Fruit fly (Drosophila melanogaster): Measurements from ENCODE around the gene CG5199.

The CG5199 gene

dm6 chr3L:20474789-20475208 lies 22.1 kb upstream of the CG5199 start (continued):
- TF ChIP-seq Asciz (GFP tag; optimal IDR thresholded peaks at IDR 0.05), result peak; percentile 71
- peak; percentile 71 for TF ChIP-seq CG10979 (tag; optimal IDR thresholded peaks at IDR 0.05)
- peak; percentile 58 for TF ChIP-seq croc (GFP tag; conservative IDR thresholded peaks at IDR 0.05)
- peak; percentile 81 for TF ChIP-seq repo (GFP tag; optimal IDR thresholded peaks at IDR 0.05)
- peak; percentile 77 for TF ChIP-seq Blimp-1 (GFP tag; optimal IDR thresholded peaks at IDR 0.05)
- TF ChIP-seq tin (GFP tag; optimal IDR thresholded peaks at IDR 0.05), result peak; percentile 95
- peak; percentile 76 for TF ChIP-seq scrt (GFP tag; optimal IDR thresholded peaks at IDR 0.05)
- TF ChIP-seq CG2199 (GFP tag; IDR thresholded peaks at IDR 0.05), result no peak
- TF ChIP-seq CG2116 (GFP tag; optimal IDR thresholded peaks at IDR 0.05), result peak; percentile 64
- no peak for TF ChIP-seq CG2889 (GFP tag; IDR thresholded peaks at IDR 0.05)
- peak; percentile 70 for TF ChIP-seq CG15696 (tag; optimal IDR thresholded peaks at IDR 0.05)
- TF ChIP-seq CG4282 (GFP tag; optimal IDR thresholded peaks at IDR 0.05), result peak; percentile 72
- no peak for TF ChIP-seq Drgx (GFP tag; IDR thresholded peaks at IDR 0.05)
- peak; percentile 87 for TF ChIP-seq jumu (GFP tag; optimal IDR thresholded peaks at IDR 0.05)
- TF ChIP-seq Nf-YC (tag; optimal IDR thresholded peaks at IDR 0.05), result peak; percentile 81
- no peak for TF ChIP-seq CG14441 (GFP tag; IDR thresholded peaks at IDR 0.05)
- no peak for TF ChIP-seq Mrtf (GFP tag; IDR thresholded peaks at IDR 0.05)
- TF ChIP-seq CG8290 (GFP tag; optimal IDR thresholded peaks at IDR 0.05), result peak; percentile 63
- TF ChIP-seq CG8290 (tag; optimal IDR thresholded peaks at IDR 0.05), result peak; percentile 40 to 95
- peak; percentile 76 for TF ChIP-seq Hand (GFP tag; optimal IDR thresholded peaks at IDR 0.05)
- TF ChIP-seq CG9817 (tag; optimal IDR thresholded peaks at IDR 0.05), result peak; percentile 89
- peak; percentile 49 for TF ChIP-seq run (tag; optimal IDR thresholded peaks at IDR 0.05)
- peak; percentile 84 for TF ChIP-seq Bteb2 (GFP tag; optimal IDR thresholded peaks at IDR 0.05)
- TF ChIP-seq CG11504 (tag; optimal IDR thresholded peaks at IDR 0.05), result peak; percentile 88
- TF ChIP-seq YL-1 (GFP tag; optimal IDR thresholded peaks at IDR 0.05), result peak; percentile 68
- TF ChIP-seq eyg (GFP tag; optimal IDR thresholded peaks at IDR 0.05), result peak; percentile 66
- TF ChIP-seq CG32532 (GFP tag; IDR thresholded peaks at IDR 0.05), result no peak
- TF ChIP-seq az2 (GFP tag; optimal IDR thresholded peaks at IDR 0.05), result peak; percentile 90
- TF ChIP-seq CG2202 (tag; optimal IDR thresholded peaks at IDR 0.05), result peak; percentile 51
- peak; percentile 18 for TF ChIP-seq CG9797 (GFP tag; optimal IDR thresholded peaks at IDR 0.05)
- TF ChIP-seq wor (GFP tag; IDR thresholded peaks at IDR 0.05), result no peak
- TF ChIP-seq CG8765 (GFP tag; IDR thresholded peaks at IDR 0.05), result no peak
- TF ChIP-seq twi (tag; optimal IDR thresholded peaks at IDR 0.05), result peak; percentile 71
- TF ChIP-seq dati (GFP tag; IDR thresholded peaks at IDR 0.05), result no peak
- no peak for TF ChIP-seq CG34224 (GFP tag; IDR thresholded peaks at IDR 0.05; ENCODE audit: partially characterized antibody)
- peak; percentile 75 for TF ChIP-seq oc (tag; optimal IDR thresholded peaks at IDR 0.05)
- peak; percentile 58 for TF ChIP-seq sd (tag; optimal IDR thresholded peaks at IDR 0.05)
- peak; percentile 29 for TF ChIP-seq disco-r (GFP tag; optimal IDR thresholded peaks at IDR 0.05)
- TF ChIP-seq Ptx1 (GFP tag; IDR thresholded peaks at IDR 0.05), result no peak
- TF ChIP-seq CG15479 (GFP tag; optimal IDR thresholded peaks at IDR 0.05), result no peak
- TF ChIP-seq BtbVII (GFP tag; optimal IDR thresholded peaks at IDR 0.05), result peak; percentile 84
- peak; percentile 92 for TF ChIP-seq Hmr (GFP tag; optimal IDR thresholded peaks at IDR 0.05)
- TF ChIP-seq Hr51 (GFP tag; optimal IDR thresholded peaks at IDR 0.05), result peak; percentile 87 to 92
- TF ChIP-seq Max (GFP tag; optimal IDR thresholded peaks at IDR 0.05), result peak; percentile 77
- peak; percentile 75 for TF ChIP-seq CG6272 (GFP tag; IDR thresholded peaks at IDR 0.05)
- TF ChIP-seq yki (optimal IDR thresholded peaks at IDR 0.05), result no peak
- peak; percentile 71 for TF ChIP-seq da (GFP tag; optimal IDR thresholded peaks at IDR 0.05)
- TF ChIP-seq CG43689 (GFP tag; IDR thresholded peaks at IDR 0.05), result no peak
- TF ChIP-seq chn (GFP tag; optimal IDR thresholded peaks at IDR 0.05), result peak; percentile 87
- peak; percentile 83 for TF ChIP-seq pb (GFP tag; optimal IDR thresholded peaks at IDR 0.05)
- peak; percentile 96 for TF ChIP-seq CG2120 (GFP tag; optimal IDR thresholded peaks at IDR 0.05)
- peak; percentile 74 for TF ChIP-seq schlank (tag; optimal IDR thresholded peaks at IDR 0.05)
